Worm (Caenorhabditis elegans): ENCODE measurements around the gene irld-28.

DNA sequence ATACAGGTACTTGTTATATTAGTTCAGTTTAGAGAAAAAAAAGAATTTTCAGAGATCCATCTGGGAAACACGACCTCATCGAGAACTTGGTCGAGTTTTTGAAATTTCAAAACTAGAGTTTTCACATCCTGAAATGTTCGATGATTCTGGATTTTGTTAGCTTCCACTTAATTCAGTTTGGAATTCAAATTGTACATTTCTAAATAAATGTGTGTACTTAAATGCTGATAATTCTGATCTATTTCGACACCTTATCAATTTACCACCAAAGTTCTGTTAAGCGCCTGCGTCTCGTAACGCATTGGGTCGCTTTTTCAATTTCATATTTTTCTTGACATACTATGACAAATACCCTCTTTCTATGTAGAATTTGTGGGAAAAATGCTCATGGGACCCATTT is 41.5 kb downstream of the irld-28 start, which contains the start of gene nhr-226:
- TF ChIP-seq pqm-1 (tag; optimal IDR thresholded peaks at IDR 0.05) (no peak), pha-4 (tag; optimal IDR thresholded peaks at IDR 0.05) (no peak), eyg-1 (tag; optimal IDR thresholded peaks at IDR 0.05) (no peak), npax-4 (tag; optimal IDR thresholded peaks at IDR 0.05) (no peak), lim-6 (tag; optimal IDR thresholded peaks at IDR 0.05) (no peak), unc-55 (GFP tag; optimal IDR thresholded peaks at IDR 0.05) (no peak), ceh-22 (tag; optimal IDR thresholded peaks at IDR 0.05) (no peak), nhr-11 (tag; optimal IDR thresholded peaks at IDR 0.05) (no peak)
